Worm (Caenorhabditis elegans) whole organism, L4 larva: ENCODE data around the gene dnj-17.

ENCODE experiments used
- aly-2 ChIP-seq: sonication (generic microtip); optimal IDR thresholded peaks from 2 replicates; lab custom pipeline; 2018; ENCODE audit warnings: missing biosample characterization, missing genetic modification characterization
- ces-1 ChIP-seq: fragments of 150-350 bp; sonication (generic microtip); optimal IDR thresholded peaks from 4 replicates; lab custom pipeline; 2014; ENCODE audit warnings: missing biosample characterization, missing genetic modification reagents, missing genetic modification characterization
- cey-2 ChIP-seq: sonication (generic microtip); optimal IDR thresholded peaks from 3 replicates; lab custom pipeline; 2017; ENCODE audit warnings: missing genetic modification characterization, mild to moderate bottlenecking, missing compliant biosample characterization, antibody characterized with exemption, borderline replicate concordance; ENCODE audit not compliant: insufficient read depth
- daf-16 ChIP-seq, 3 experiments: sonication (generic microtip); optimal IDR thresholded peaks; 2 replicates each; lab custom pipeline; 2016 to 2017; ENCODE audit warnings: missing genetic modification characterization in 3 of 3, missing genetic modification reagents in 3 of 3, mild to moderate bottlenecking in 2 of 3, missing compliant biosample characterization in 2 of 3, missing biosample characterization in 1 of 3, moderate library complexity in 1 of 3
- dmd-9 ChIP-seq: fragments of 200-800 bp; sonication (Bioruptor generic); IDR thresholded peaks from 2 replicates; pipeline ENCODE4 v1.3.6; 2022; ENCODE audit warnings: missing genetic modification reagents, missing genetic modification characterization, missing compliant biosample characterization
- fos-1 ChIP-seq: fragments of 150-350 bp; optimal IDR thresholded peaks from 2 replicates; lab custom pipeline; 2014; ENCODE audit warnings: missing biosample characterization, missing genetic modification characterization
- lin-15B ChIP-seq: fragments of 150-350 bp; sonication (generic microtip); optimal IDR thresholded peaks from 3 replicates; lab custom pipeline; 2014; ENCODE audit warnings: missing biosample characterization, missing genetic modification characterization
- mdt-29 ChIP-seq: fragments of 200-800 bp; sonication (Bioruptor generic); IDR thresholded peaks from 2 replicates; pipeline ENCODE4 v1.3.6; 2022; ENCODE audit warnings: missing genetic modification reagents, missing genetic modification characterization, missing compliant biosample characterization
- mep-1 ChIP-seq: fragments of 150-350 bp; sonication (generic microtip); optimal IDR thresholded peaks from 3 replicates; lab custom pipeline; 2014; ENCODE audit warnings: missing biosample characterization, missing genetic modification characterization
- mxl-2 ChIP-seq: fragments of 200-800 bp; sonication (Bioruptor generic); conservative IDR thresholded peaks from 2 replicates; pipeline ENCODE4 v1.3.6; 2022; ENCODE audit warnings: missing genetic modification reagents, missing genetic modification characterization, missing compliant biosample characterization
- nhr-10 ChIP-seq: fragments of 150-350 bp; optimal IDR thresholded peaks from 2 replicates; lab custom pipeline; 2014; ENCODE audit warnings: missing biosample characterization, missing genetic modification characterization
- nhr-28 ChIP-seq: fragments of 150-350 bp; optimal IDR thresholded peaks from 2 replicates; lab custom pipeline; 2014; ENCODE audit warnings: missing biosample characterization, missing genetic modification characterization
- pha-4 ChIP-seq, 2 experiments: fragments of 150-350 bp in 1 of 2; fragments of 200-800 bp in 1 of 2; sonication (Bioruptor generic) in 1 of 2; IDR thresholded peaks in 1 of 2; optimal IDR thresholded peaks in 1 of 2; 2 replicates each; pipeline versions ENCODE4 v1.3.6 to Lab custom; 2014 to 2022; ENCODE audit warnings: missing genetic modification characterization in 2 of 2, missing genetic modification reagents in 2 of 2, missing biosample characterization in 1 of 2, missing compliant biosample characterization in 1 of 2
- ztf-7 ChIP-seq: fragments of 150-350 bp; optimal IDR thresholded peaks from 2 replicates; lab custom pipeline; 2014; ENCODE audit warnings: missing biosample characterization, missing genetic modification characterization

- TF ChIP-seq aly-2 (tag; lab: Kevin White, UChicago) (no peak), nhr-28 (tag; lab: Kevin White, UChicago) (no peak), ces-1 (no peak), fos-1 (no peak), dmd-9 (no peak), nhr-10 (tag; lab: Kevin White, UChicago) (no peak), lin-15B (tag; lab: Kevin White, UChicago) (no peak), mxl-2 (GFP tag; lab: Robert Waterston, UW) (no peak), mep-1 (tag; lab: Kevin White, UChicago) (no peak), mdt-29 (GFP tag; lab: Robert Waterston, UW) (no peak), daf-16 (GFP tag; optimal IDR thresholded peaks at IDR 0.05; lab: Kevin White, UChicago) (no peak), daf-16 (tag; optimal IDR thresholded peaks at IDR 0.05; lab: Kevin White, UChicago) (no peak), cey-2 (no peak), ztf-7 (tag; lab: Kevin White, UChicago) (no peak), pha-4 (GFP tag; IDR thresholded peaks at IDR 0.05; lab: Robert Waterston, UW) (no peak), pha-4 (tag; optimal IDR thresholded peaks at IDR 0.05; lab: Kevin White, UChicago) (no peak)
Observed at ce11 chrIII:13393239-13393638, at the start of gene dnj-17.
